Worm (Caenorhabditis elegans) whole organism, early embryonic: ENCODE results near the gene mrpl-40.

Source experiments
- B0310.2 ChIP-seq: sonication (generic microtip); optimal IDR thresholded peaks from 2 replicates; lab custom pipeline; 2016; ENCODE audit warnings: mild to moderate bottlenecking, missing genetic modification characterization, missing compliant biosample characterization
- F13C5.2 ChIP-seq: sonication (generic microtip); optimal IDR thresholded peaks from 2 replicates; lab custom pipeline; 2017; ENCODE audit warnings: mild to moderate bottlenecking, missing genetic modification characterization, inconsistent platforms, missing compliant biosample characterization
- aly-1 ChIP-seq: sonication (generic microtip); optimal IDR thresholded peaks from 2 replicates; lab custom pipeline; 2016; ENCODE audit warnings: missing genetic modification characterization, missing compliant biosample characterization
- ama-1 ChIP-seq: fragments of 150-350 bp; optimal IDR thresholded peaks from 2 replicates; lab custom pipeline; 2014
- ceh-13 ChIP-seq: fragments of 200-800 bp; sonication (Bioruptor generic); optimal IDR thresholded peaks from 2 replicates; lab custom pipeline; 2018; ENCODE audit warnings: mild to moderate bottlenecking, missing genetic modification characterization, missing compliant biosample characterization
- ets-7 ChIP-seq: sonication (generic microtip); optimal IDR thresholded peaks from 2 replicates; lab custom pipeline; 2016; ENCODE audit warnings: missing genotype, missing genetic modification characterization, missing compliant biosample characterization
- flt-1 ChIP-seq: fragments of 200-800 bp; sonication (Bioruptor generic); IDR thresholded peaks from 2 replicates; pipeline ENCODE4 v1.3.6; 2022; ENCODE audit warnings: missing genetic modification characterization, missing compliant biosample characterization
- hmbx-1 ChIP-seq: sonication (generic microtip); optimal IDR thresholded peaks from 2 replicates; lab custom pipeline; 2016; ENCODE audit warnings: mild to moderate bottlenecking, missing genetic modification characterization, missing compliant biosample characterization
- hmg-4 ChIP-seq: fragments of 200-800 bp; sonication (Bioruptor generic); optimal IDR thresholded peaks from 2 replicates; lab custom pipeline; 2018; ENCODE audit warnings: mild to moderate bottlenecking, missing genetic modification characterization, missing compliant biosample characterization
- pes-1 ChIP-seq: fragments of 200-800 bp; sonication (Bioruptor generic); IDR thresholded peaks from 2 replicates; pipeline ENCODE4 v1.3.6; 2022; ENCODE audit warnings: missing genetic modification reagents, missing genetic modification characterization, missing compliant biosample characterization
- sea-1 ChIP-seq: fragments of 200-800 bp; sonication (Bioruptor generic); conservative IDR thresholded peaks from 2 replicates; pipeline ENCODE4 v1.3.6; 2022; ENCODE audit warnings: missing genetic modification characterization, missing compliant biosample characterization
- tbx-11 ChIP-seq: fragments of 200-800 bp; sonication (Bioruptor generic); IDR thresholded peaks from 2 replicates; pipeline ENCODE4 v1.3.6; 2022; ENCODE audit warnings: missing genetic modification characterization, missing compliant biosample characterization
- tbx-37 ChIP-seq: fragments of 200-800 bp; sonication (Bioruptor generic); conservative IDR thresholded peaks from 2 replicates; pipeline ENCODE4 v1.3.6; 2022; ENCODE audit warnings: missing genetic modification reagents, missing genetic modification characterization, missing compliant biosample characterization

DNA sequence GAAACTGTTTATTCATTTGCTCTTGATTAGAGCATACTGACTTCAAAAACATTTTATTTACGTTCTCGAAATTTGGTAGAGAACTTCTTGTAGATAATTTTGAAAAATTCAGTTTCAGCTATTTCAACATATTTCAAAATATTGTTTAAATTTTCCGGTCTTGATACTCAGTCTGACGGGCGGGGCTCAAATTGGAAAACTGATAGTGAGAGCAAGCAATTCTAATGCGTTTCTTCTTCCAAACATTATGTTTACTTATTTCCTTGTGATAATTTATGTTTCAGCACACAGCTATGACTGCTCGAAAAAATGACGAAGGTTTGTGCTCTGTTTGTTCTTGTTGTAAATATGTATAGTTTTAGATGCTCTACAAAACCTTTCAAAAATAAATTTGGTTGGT, 32.8 kb downstream of the mrpl-40 start, which contains the start of gene pals-24:
- TF ChIP-seq ets-7 (tag; lab: Kevin White, UChicago) (no peak), ama-1 (lab: Kevin White, UChicago) (no peak), ceh-13 (no peak), aly-1 (tag; lab: Kevin White, UChicago) (no peak), tbx-37 (GFP tag; lab: Robert Waterston, UW) (no peak), pes-1 (GFP tag; lab: Robert Waterston, UW) (no peak), hmg-4 (GFP tag; lab: Kevin White, UChicago) (no peak), F13C5.2 (tag; lab: Kevin White, UChicago) (no peak), B0310.2 (tag; lab: Kevin White, UChicago) (no peak), hmbx-1 (tag; lab: Kevin White, UChicago) (no peak), sea-1 (GFP tag; lab: Robert Waterston, UW) (no peak), tbx-11 (GFP tag; lab: Robert Waterston, UW) (no peak), flt-1 (GFP tag; lab: Robert Waterston, UW) (no peak)
